Fruit fly (Drosophila melanogaster) whole organism, embryonic: Measurements from ENCODE around the gene CG32487.
A peak's percentile ranks its signal among the peaks of the same experiment; 100 is the strongest.

Experiments used
- Antp ChIP-seq: fragments of 200-800 bp; sonication (Bioruptor generic); optimal IDR thresholded peaks from 3 replicates; lab custom pipeline; 2016; ENCODE audit warnings: missing biosample characterization, missing genetic modification characterization
- Atf-2 ChIP-seq: fragments of 200-800 bp; sonication (Bioruptor generic); optimal IDR thresholded peaks from 2 replicates; lab custom pipeline; 2016; ENCODE audit warnings: missing biosample characterization, missing genetic modification characterization
- Bdp1 ChIP-seq: fragments of 200-800 bp; sonication (Bioruptor generic); optimal IDR thresholded peaks from 3 replicates; lab custom pipeline; 2016; ENCODE audit warnings: missing biosample characterization, missing genetic modification characterization
- CG10979 ChIP-seq: fragments of 200-800 bp; sonication (Bioruptor generic); optimal IDR thresholded peaks from 2 replicates; lab custom pipeline; 2018; ENCODE audit warnings: missing biosample characterization, mild to moderate bottlenecking, missing genetic modification characterization, moderate library complexity
- CG14710 ChIP-seq: fragments of 200-800 bp; sonication (Bioruptor generic); optimal IDR thresholded peaks from 3 replicates; lab custom pipeline; 2019; ENCODE audit warnings: missing biosample characterization, mild to moderate bottlenecking, missing genetic modification characterization, moderate library complexity
- CG15269 ChIP-seq: fragments of 200-800 bp; sonication (Bioruptor generic); optimal IDR thresholded peaks from 2 replicates; lab custom pipeline; 2018; ENCODE audit warnings: missing biosample characterization, mild to moderate bottlenecking, missing genetic modification characterization, moderate library complexity
- CG15601 ChIP-seq: fragments of 200-800 bp; sonication (Bioruptor generic); optimal IDR thresholded peaks from 3 replicates; lab custom pipeline; 2019; ENCODE audit warnings: missing biosample characterization, mild to moderate bottlenecking, missing genetic modification characterization, moderate library complexity
- CG1647 ChIP-seq: fragments of 200-800 bp; sonication (Bioruptor generic); optimal IDR thresholded peaks from 3 replicates; lab custom pipeline; 2016; ENCODE audit warnings: missing biosample characterization, missing genetic modification characterization
- CG18011 ChIP-seq: fragments of 200-800 bp; sonication (Bioruptor generic); optimal IDR thresholded peaks from 2 replicates; lab custom pipeline; 2017; ENCODE audit warnings: missing biosample characterization, missing genetic modification characterization, mild to moderate bottlenecking, moderate library complexity, missing genotype
- CG18262 ChIP-seq: fragments of 200-800 bp; optimal IDR thresholded peaks from 3 replicates; lab custom pipeline; 2019; ENCODE audit warnings: missing biosample characterization, mild to moderate bottlenecking, missing genetic modification characterization, moderate library complexity
- CG31388 ChIP-seq: fragments of 200-800 bp; sonication (Bioruptor generic); optimal IDR thresholded peaks from 2 replicates; lab custom pipeline; 2016; ENCODE audit warnings: missing biosample characterization, missing genetic modification characterization
- CG4820 ChIP-seq: fragments of 200-800 bp; sonication (Bioruptor generic); optimal IDR thresholded peaks from 3 replicates; lab custom pipeline; 2016; ENCODE audit warnings: missing biosample characterization, missing genetic modification characterization
- CG6689 ChIP-seq: fragments of 200-800 bp; sonication (Bioruptor generic); IDR thresholded peaks from 2 replicates; pipeline ENCODE4 v1.3.6; 2022; ENCODE audit warnings: missing biosample characterization, missing genetic modification characterization
- CG7745 ChIP-seq: fragments of 200-800 bp; sonication (Bioruptor generic); optimal IDR thresholded peaks from 2 replicates; lab custom pipeline; 2018; ENCODE audit warnings: missing biosample characterization, mild to moderate bottlenecking, missing genetic modification characterization, moderate library complexity
- CG7963 ChIP-seq: fragments of 200-800 bp; sonication (Bioruptor generic); IDR thresholded peaks from 3 replicates; pipeline ENCODE4 v1.3.6; 2022; ENCODE audit warnings: missing biosample characterization, missing genetic modification characterization; ENCODE audit not compliant: partially characterized antibody
- CG9437 ChIP-seq: fragments of 200-800 bp; sonication (Bioruptor generic); optimal IDR thresholded peaks from 2 replicates; lab custom pipeline; 2018; ENCODE audit warnings: missing biosample characterization, mild to moderate bottlenecking, missing genetic modification characterization
- Camta ChIP-seq: fragments of 200-800 bp; sonication (Bioruptor generic); optimal IDR thresholded peaks from 2 replicates; lab custom pipeline; 2016; ENCODE audit warnings: missing biosample characterization, missing genetic modification characterization
- E2f2 ChIP-seq: fragments of 200-800 bp; sonication (Bioruptor generic); IDR thresholded peaks from 2 replicates; pipeline ENCODE4 v1.3.6; 2022; ENCODE audit warnings: missing biosample characterization, missing genetic modification characterization
- Hand ChIP-seq: fragments of 200-800 bp; sonication (Bioruptor generic); optimal IDR thresholded peaks from 2 replicates; lab custom pipeline; 2017; ENCODE audit warnings: mild to moderate bottlenecking, missing biosample characterization, missing genetic modification reagents, missing genetic modification characterization
- Hmx ChIP-seq: fragments of 200-800 bp; sonication (Bioruptor generic); optimal IDR thresholded peaks from 2 replicates; lab custom pipeline; 2016; ENCODE audit warnings: missing biosample characterization, missing genetic modification characterization
- Hsf ChIP-seq: fragments of 200-800 bp; sonication (Bioruptor generic); optimal IDR thresholded peaks from 3 replicates; lab custom pipeline; 2016; ENCODE audit warnings: missing biosample characterization, missing genetic modification characterization
- Kr ChIP-seq: fragments of 200-800 bp; sonication (Bioruptor generic); optimal IDR thresholded peaks from 2 replicates; lab custom pipeline; 2017; ENCODE audit warnings: missing biosample characterization, mild to moderate bottlenecking, missing genetic modification characterization
- Meics ChIP-seq: fragments of 200-800 bp; sonication (Bioruptor generic); optimal IDR thresholded peaks from 2 replicates; lab custom pipeline; 2017; ENCODE audit warnings: missing biosample characterization, mild to moderate bottlenecking, missing genetic modification characterization
- NK7.1 ChIP-seq: fragments of 200-800 bp; sonication (Bioruptor generic); optimal IDR thresholded peaks from 3 replicates; lab custom pipeline; 2016; ENCODE audit warnings: missing biosample characterization, missing genetic modification characterization
- Nf-YB ChIP-seq: fragments of 200-800 bp; sonication (Bioruptor generic); optimal IDR thresholded peaks from 3 replicates; lab custom pipeline; 2019; ENCODE audit warnings: missing biosample characterization, mild to moderate bottlenecking, missing genetic modification characterization, moderate library complexity
- Oli ChIP-seq: fragments of 200-800 bp; sonication (Bioruptor generic); optimal IDR thresholded peaks from 2 replicates; lab custom pipeline; 2018; ENCODE audit warnings: missing biosample characterization, mild to moderate bottlenecking, missing genetic modification characterization, moderate library complexity
- Ssrp ChIP-seq: fragments of 200-800 bp; sonication (Bioruptor generic); optimal IDR thresholded peaks from 2 replicates; lab custom pipeline; 2018; ENCODE audit warnings: missing biosample characterization, mild to moderate bottlenecking, missing genetic modification characterization, moderate library complexity
- amos ChIP-seq: fragments of 200-800 bp; sonication (Bioruptor generic); IDR thresholded peaks from 2 replicates; pipeline ENCODE4 v1.3.6; 2022; ENCODE audit warnings: missing biosample characterization, missing genetic modification characterization; ENCODE audit not compliant: partially characterized antibody
- ara ChIP-seq: fragments of 200-800 bp; sonication (Bioruptor generic); IDR thresholded peaks from 2 replicates; pipeline ENCODE4 v1.3.6; 2022; ENCODE audit warnings: missing biosample characterization, missing genetic modification characterization
- bigmax ChIP-seq: fragments of 200-800 bp; sonication (Bioruptor generic); optimal IDR thresholded peaks from 2 replicates; lab custom pipeline; 2018; ENCODE audit warnings: missing biosample characterization, mild to moderate bottlenecking, missing genetic modification characterization
- bsh ChIP-seq, 2 experiments: fragments of 200-800 bp; sonication (Bioruptor generic); optimal IDR thresholded peaks; 2 replicates each; lab custom pipeline; 2017 to 2018; ENCODE audit warnings: mild to moderate bottlenecking in 2 of 2, missing biosample characterization in 2 of 2, missing genetic modification characterization in 2 of 2, moderate library complexity in 1 of 2
- cad ChIP-seq: fragments of >200 bp; optimal IDR thresholded peaks from 2 replicates; lab custom pipeline; 2017; ENCODE audit warnings: missing biosample characterization, missing genetic modification characterization
- cas ChIP-seq: fragments of 200-800 bp; sonication (Bioruptor generic); IDR thresholded peaks from 2 replicates; pipeline ENCODE4 v1.3.6; 2022; ENCODE audit warnings: missing biosample characterization, missing genetic modification characterization
- exex ChIP-seq: fragments of 200-800 bp; sonication (Bioruptor generic); optimal IDR thresholded peaks from 4 replicates; lab custom pipeline; 2018; ENCODE audit warnings: missing biosample characterization, mild to moderate bottlenecking, missing genetic modification characterization, moderate library complexity
- fru ChIP-seq: fragments of >200 bp; optimal IDR thresholded peaks from 2 replicates; lab custom pipeline; 2017
- fu2 ChIP-seq: fragments of 200-800 bp; sonication (Bioruptor generic); optimal IDR thresholded peaks from 2 replicates; lab custom pipeline; 2016; ENCODE audit warnings: missing biosample characterization, missing genetic modification characterization
- gfzf ChIP-seq: fragments of 200-800 bp; sonication (Bioruptor generic); optimal IDR thresholded peaks from 2 replicates; lab custom pipeline; 2016; ENCODE audit warnings: missing biosample characterization, mild to moderate bottlenecking, missing genetic modification characterization, moderate library complexity
- hkb ChIP-seq, 2 experiments: fragments of 200-800 bp in 1 of 2; fragments of >200 bp in 1 of 2; sonication (Bioruptor generic) in 1 of 2; IDR thresholded peaks in 1 of 2; optimal IDR thresholded peaks in 1 of 2; 2 replicates each; pipeline versions ENCODE4 v1.3.6 to Lab custom; 2017 to 2022; ENCODE audit warnings: missing biosample characterization in 1 of 2, missing genetic modification characterization in 1 of 2
- inv ChIP-seq: fragments of 200-800 bp; sonication (Bioruptor generic); IDR thresholded peaks from 2 replicates; pipeline ENCODE4 v1.3.6; 2022; ENCODE audit warnings: missing biosample characterization, missing genetic modification characterization; ENCODE audit not compliant: partially characterized antibody
- knrl ChIP-seq: fragments of 200-800 bp; sonication (Bioruptor generic); IDR thresholded peaks from 3 replicates; pipeline ENCODE4 v1.3.6; 2022; ENCODE audit warnings: missing biosample characterization, missing genetic modification characterization; ENCODE audit not compliant: partially characterized antibody
- nau ChIP-seq: fragments of 200-800 bp; sonication (Bioruptor generic); optimal IDR thresholded peaks from 3 replicates; lab custom pipeline; 2017; ENCODE audit warnings: missing biosample characterization, mild to moderate bottlenecking, missing genetic modification characterization, missing genetic modification reagents
- nmo ChIP-seq: fragments of 200-800 bp; sonication (Bioruptor generic); optimal IDR thresholded peaks from 2 replicates; lab custom pipeline; 2018; ENCODE audit warnings: missing biosample characterization, mild to moderate bottlenecking, missing genetic modification characterization, moderate library complexity
- rib ChIP-seq: fragments of 200-800 bp; sonication (Bioruptor generic); IDR thresholded peaks from 2 replicates; pipeline ENCODE4 v1.3.6; 2022; ENCODE audit warnings: missing biosample characterization, missing genetic modification characterization
- salm ChIP-seq: fragments of 200-800 bp; sonication (Bioruptor generic); optimal IDR thresholded peaks from 2 replicates; lab custom pipeline; 2018; ENCODE audit warnings: missing biosample characterization, mild to moderate bottlenecking, missing genetic modification characterization
- tap ChIP-seq: fragments of 200-800 bp; optimal IDR thresholded peaks from 3 replicates; lab custom pipeline; 2019; ENCODE audit warnings: missing biosample characterization, mild to moderate bottlenecking, missing genetic modification characterization, moderate library complexity
- vnd ChIP-seq: fragments of 200-800 bp; sonication (Bioruptor generic); IDR thresholded peaks from 3 replicates; pipeline ENCODE4 v1.3.6; 2022; ENCODE audit warnings: missing biosample characterization, missing genetic modification characterization; ENCODE audit not compliant: partially characterized antibody
- wek ChIP-seq: fragments of 200-800 bp; sonication (Bioruptor generic); optimal IDR thresholded peaks from 3 replicates; lab custom pipeline; 2018; ENCODE audit warnings: missing biosample characterization, mild to moderate bottlenecking, missing genetic modification characterization, moderate library complexity
- zfh1 ChIP-seq: fragments of 200-800 bp; sonication (Bioruptor generic); IDR thresholded peaks from 3 replicates; pipeline ENCODE4 v1.3.6; 2022; ENCODE audit warnings: missing biosample characterization, missing genetic modification characterization

The CG32487 gene

DNA sequence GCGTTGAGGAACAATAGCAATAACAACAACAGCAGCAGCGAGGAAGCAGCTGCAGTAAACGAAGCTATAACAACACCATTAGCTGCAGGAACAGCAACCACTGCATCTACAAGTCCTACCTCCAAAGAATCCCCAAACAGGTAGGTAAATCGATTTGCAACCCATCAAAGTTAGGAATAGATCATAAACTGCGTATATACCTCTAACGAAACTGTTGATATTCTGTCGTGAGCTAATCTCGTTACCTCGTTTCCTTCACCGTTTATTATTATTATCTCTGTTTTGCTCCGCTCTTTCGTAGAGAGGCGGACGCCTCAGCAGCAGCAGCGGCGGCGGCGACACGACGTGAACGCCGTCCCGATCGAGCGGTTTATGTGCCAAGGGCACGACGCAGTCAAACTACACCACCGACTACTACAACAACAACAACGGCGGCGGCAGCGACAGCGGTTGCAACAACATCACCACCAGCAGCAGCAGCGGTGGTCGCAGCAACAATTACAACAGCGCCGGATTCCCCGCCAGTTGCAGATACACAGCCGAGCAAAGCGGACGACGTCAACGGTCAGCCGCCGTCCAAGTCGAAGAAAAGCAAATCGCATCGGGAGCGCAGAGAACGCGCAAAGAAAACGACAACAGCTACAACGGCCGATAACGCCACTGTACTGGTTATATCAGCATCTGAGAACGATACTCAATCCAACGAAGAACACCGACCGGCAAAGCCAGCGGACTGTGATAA is 20.9 kb upstream of the CG32487 start (continued):
- TF ChIP-seq inv (GFP tag; lab: Robert Waterston, UW) (no peak), CG14710 (no peak), CG31388 (GFP tag; lab: Kevin White, UChicago) (no peak), bsh (GFP tag; optimal IDR thresholded peaks at IDR 0.05; lab: Kevin White, UChicago) (no peak), knrl (no peak), Nf-YB (no peak), salm (tag; lab: Kevin White, UChicago) (no peak), Camta (GFP tag; lab: Kevin White, UChicago) (no peak), Ssrp (no peak), nau (GFP tag; lab: Kevin White, UChicago) (no peak), Kr (GFP tag; lab: Kevin White, UChicago) (peak; percentile 64), Hand (GFP tag; lab: Kevin White, UChicago) (no peak), CG18262 (peak; percentile 13), ara (GFP tag; lab: Robert Waterston, UW) (no peak), Hmx (GFP tag; lab: Kevin White, UChicago) (no peak), bigmax (GFP tag; lab: Kevin White, UChicago) (no peak), amos (peak; percentile 37), tap (no peak), rib (GFP tag; lab: Robert Waterston, UW) (peak; percentile 39; the same call in 1 of the 2 replicates), CG18011 (GFP tag; lab: Kevin White, UChicago) (no peak), CG15601 (tag; lab: Kevin White, UChicago) (no peak), exex (tag; lab: Kevin White, UChicago) (peak; percentile 34), cad (GFP tag; lab: Kevin White, UChicago) (peak; percentile 86), CG7963 (no peak), zfh1 (GFP tag; lab: Robert Waterston, UW) (peak; percentile 67; the same call in 2 of the 3 replicates), E2f2 (GFP tag; lab: Robert Waterston, UW) (peak; percentile 25; the same call in 1 of the 2 replicates), CG1647 (GFP tag; lab: Kevin White, UChicago) (no peak), CG6689 (GFP tag; lab: Robert Waterston, UW) (no peak), wek (GFP tag; lab: Kevin White, UChicago) (no peak), cas (GFP tag; lab: Robert Waterston, UW) (0 out of 2 replicates have a peak, but pooled peaks have one; percentile 20), CG10979 (peak; percentile 16), CG7745 (tag; lab: Kevin White, UChicago) (no peak), gfzf (GFP tag; lab: Kevin White, UChicago) (no peak), hkb (optimal IDR thresholded peaks at IDR 0.05; lab: Kevin White, UChicago) (no peak), hkb (GFP tag; IDR thresholded peaks at IDR 0.05; lab: Robert Waterston, UW) (peak; percentile 54), Hsf (GFP tag; lab: Kevin White, UChicago) (no peak), CG15269 (tag; lab: Kevin White, UChicago) (peak; percentile 30), fu2 (GFP tag; lab: Kevin White, UChicago) (no peak), Bdp1 (no peak), Atf-2 (no peak), NK7.1 (no peak), Antp (GFP tag; lab: Kevin White, UChicago) (no peak), vnd (GFP tag; lab: Robert Waterston, UW) (0 out of 3 replicates have a peak, but pooled peaks have one; percentile 15), CG9437 (GFP tag; lab: Kevin White, UChicago) (no peak), CG4820 (GFP tag; lab: Kevin White, UChicago) (no peak), Meics (GFP tag; lab: Kevin White, UChicago) (no peak), Oli (no peak), nmo (GFP tag; lab: Kevin White, UChicago) (no peak), fru (lab: Kevin White, UChicago) (no peak)
